Fruit fly (Drosophila melanogaster) whole organism, embryonic: ENCODE data around the gene CG14071.

ENCODE experiments used
- ATbp ChIP-seq: fragments of 200-800 bp; sonication (Bioruptor generic); optimal IDR thresholded peaks from 2 replicates; lab custom pipeline; 2017; ENCODE audit warnings: missing biosample characterization, mild to moderate bottlenecking, missing genetic modification characterization, missing genetic modification reagents
- CG10209 ChIP-seq: fragments of 200-800 bp; sonication (Bioruptor generic); optimal IDR thresholded peaks from 3 replicates; lab custom pipeline; 2017; ENCODE audit warnings: missing biosample characterization, mild to moderate bottlenecking, missing genetic modification characterization, missing genetic modification reagents
- CG10654 ChIP-seq: fragments of 200-800 bp; sonication (Bioruptor generic); optimal IDR thresholded peaks from 2 replicates; lab custom pipeline; 2016; ENCODE audit warnings: missing biosample characterization, missing genetic modification characterization
- CG10959 ChIP-seq: fragments of 200-800 bp; sonication (Bioruptor generic); IDR thresholded peaks from 2 replicates; pipeline ENCODE4 v1.3.6; 2022; ENCODE audit warnings: missing biosample characterization, missing genetic modification characterization
- CG12219 ChIP-seq: fragments of 200-800 bp; sonication (Bioruptor generic); optimal IDR thresholded peaks from 3 replicates; lab custom pipeline; 2018; ENCODE audit warnings: missing biosample characterization, mild to moderate bottlenecking, missing genetic modification characterization
- CG13287 ChIP-seq: fragments of 200-800 bp; sonication (Bioruptor generic); IDR thresholded peaks from 2 replicates; pipeline ENCODE4 v1.3.6; 2022; ENCODE audit warnings: missing biosample characterization, missing genetic modification characterization; ENCODE audit not compliant: partially characterized antibody
- CG14050 ChIP-seq: fragments of 200-800 bp; sonication (Bioruptor generic); IDR thresholded peaks from 3 replicates; pipeline ENCODE4 v1.3.6; 2022; ENCODE audit warnings: missing biosample characterization, missing genetic modification characterization
- CG17385 ChIP-seq: fragments of 200-800 bp; sonication (Bioruptor generic); optimal IDR thresholded peaks from 3 replicates; lab custom pipeline; 2018; ENCODE audit warnings: missing biosample characterization, mild to moderate bottlenecking, missing genetic modification characterization
- CG1792 ChIP-seq: fragments of 200-800 bp; sonication (Bioruptor generic); optimal IDR thresholded peaks from 2 replicates; lab custom pipeline; 2016; ENCODE audit warnings: missing biosample characterization, missing genetic modification characterization
- CG18599 ChIP-seq: fragments of 200-800 bp; sonication (Bioruptor generic); optimal IDR thresholded peaks from 3 replicates; lab custom pipeline; 2017; ENCODE audit warnings: missing biosample characterization, missing genetic modification characterization, mild to moderate bottlenecking, moderate library complexity, missing genetic modification reagents
- CG32767 ChIP-seq: fragments of 200-800 bp; sonication (Bioruptor generic); IDR thresholded peaks from 2 replicates; pipeline ENCODE4 v1.3.6; 2022; ENCODE audit warnings: missing biosample characterization, missing genetic modification characterization
- CG33557 ChIP-seq: fragments of 200-800 bp; sonication (Bioruptor generic); optimal IDR thresholded peaks from 2 replicates; lab custom pipeline; 2019; ENCODE audit warnings: missing biosample characterization, mild to moderate bottlenecking, missing genetic modification characterization, moderate library complexity
- CG43689 ChIP-seq: fragments of 200-800 bp; sonication (Bioruptor generic); IDR thresholded peaks from 2 replicates; pipeline ENCODE4 v1.3.6; 2022; ENCODE audit warnings: missing biosample characterization, missing genetic modification characterization
- CG6791 ChIP-seq: fragments of 200-800 bp; sonication (Bioruptor generic); IDR thresholded peaks from 3 replicates; pipeline ENCODE4 v1.3.6; 2022; ENCODE audit warnings: missing biosample characterization, missing genetic modification characterization; ENCODE audit not compliant: partially characterized antibody
- CG7372 ChIP-seq: fragments of 200-800 bp; sonication (Bioruptor generic); IDR thresholded peaks from 2 replicates; pipeline ENCODE4 v1.3.6; 2022; ENCODE audit warnings: missing biosample characterization, missing genetic modification characterization
- CG7786 ChIP-seq: fragments of 200-800 bp; sonication (Bioruptor generic); optimal IDR thresholded peaks from 2 replicates; lab custom pipeline; 2016; ENCODE audit warnings: missing biosample characterization, missing genetic modification characterization
- CG8281 ChIP-seq: fragments of 200-800 bp; sonication (Bioruptor generic); optimal IDR thresholded peaks from 2 replicates; lab custom pipeline; 2018; ENCODE audit warnings: missing biosample characterization, mild to moderate bottlenecking, missing genetic modification characterization, moderate library complexity
- CG9609 ChIP-seq: fragments of 200-800 bp; sonication (Bioruptor generic); optimal IDR thresholded peaks from 3 replicates; lab custom pipeline; 2016; ENCODE audit warnings: missing biosample characterization, missing genetic modification characterization
- CG9932 ChIP-seq: fragments of 200-800 bp; sonication (Bioruptor generic); IDR thresholded peaks from 2 replicates; pipeline ENCODE4 v1.3.6; 2022; ENCODE audit warnings: missing biosample characterization, missing genetic modification characterization
- CoRest ChIP-seq: fragments of 200-800 bp; sonication (Bioruptor generic); optimal IDR thresholded peaks from 3 replicates; lab custom pipeline; 2018; ENCODE audit warnings: missing biosample characterization, mild to moderate bottlenecking, missing genetic modification characterization, moderate library complexity
- D19A ChIP-seq: fragments of 200-800 bp; optimal IDR thresholded peaks from 3 replicates; lab custom pipeline; 2019; ENCODE audit warnings: missing biosample characterization, mild to moderate bottlenecking, missing genetic modification characterization, moderate library complexity
- Dip3 ChIP-seq: fragments of 200-800 bp; sonication (Bioruptor generic); optimal IDR thresholded peaks from 3 replicates; lab custom pipeline; 2016; ENCODE audit warnings: missing biosample characterization, missing genetic modification characterization
- Doc3 ChIP-seq: fragments of 200-800 bp; sonication (Bioruptor generic); IDR thresholded peaks from 3 replicates; pipeline ENCODE4 v1.3.6; 2022; ENCODE audit warnings: missing biosample characterization, missing genetic modification characterization; ENCODE audit not compliant: partially characterized antibody
- Fer3 ChIP-seq: fragments of 200-800 bp; sonication (Bioruptor generic); optimal IDR thresholded peaks from 2 replicates; lab custom pipeline; 2018; ENCODE audit warnings: missing biosample characterization, mild to moderate bottlenecking, missing genetic modification characterization, moderate library complexity
- HmgZ ChIP-seq: fragments of 200-800 bp; sonication (Bioruptor generic); optimal IDR thresholded peaks from 2 replicates; lab custom pipeline; 2018; ENCODE audit warnings: missing biosample characterization, mild to moderate bottlenecking, missing genetic modification characterization
- Jarid2 ChIP-seq: fragments of 200-800 bp; sonication (Bioruptor generic); optimal IDR thresholded peaks from 3 replicates; lab custom pipeline; 2017; ENCODE audit warnings: mild to moderate bottlenecking, missing biosample characterization, missing genetic modification reagents, missing genetic modification characterization
- MTF-1 ChIP-seq: fragments of 200-800 bp; sonication (Bioruptor generic); optimal IDR thresholded peaks from 2 replicates; lab custom pipeline; 2018; ENCODE audit warnings: missing biosample characterization, mild to moderate bottlenecking, missing genetic modification characterization, borderline replicate concordance
- Xbp1 ChIP-seq: fragments of 200-800 bp; sonication (Bioruptor generic); optimal IDR thresholded peaks from 3 replicates; lab custom pipeline; 2016; ENCODE audit warnings: missing biosample characterization, mild to moderate bottlenecking, missing genetic modification characterization
- ase ChIP-seq: fragments of 200-800 bp; sonication (Bioruptor generic); IDR thresholded peaks from 3 replicates; pipeline ENCODE4 v1.3.6; 2022; ENCODE audit warnings: missing biosample characterization, missing genetic modification characterization
- bbx ChIP-seq: fragments of 200-800 bp; sonication (Bioruptor generic); IDR thresholded peaks from 2 replicates; pipeline ENCODE4 v1.3.6; 2022; ENCODE audit warnings: missing biosample characterization, missing genetic modification characterization; ENCODE audit not compliant: partially characterized antibody
- bcd ChIP-seq: fragments of 200-800 bp; sonication (Bioruptor generic); optimal IDR thresholded peaks from 2 replicates; lab custom pipeline; 2017; ENCODE audit warnings: missing biosample characterization, mild to moderate bottlenecking, missing genetic modification characterization
- crol ChIP-seq: fragments of 200-800 bp; sonication (Bioruptor generic); IDR thresholded peaks from 2 replicates; pipeline ENCODE4 v1.3.6; 2022; ENCODE audit warnings: missing biosample characterization, missing genetic modification characterization
- dpn ChIP-seq, 2 experiments: fragments of 200-800 bp; sonication (Bioruptor generic); optimal IDR thresholded peaks; 3 replicates each; lab custom pipeline; 2016; ENCODE audit warnings: missing biosample characterization in 2 of 2, missing genetic modification characterization in 2 of 2
- en ChIP-seq: fragments of 200-800 bp; sonication (Bioruptor generic); optimal IDR thresholded peaks from 2 replicates; lab custom pipeline; 2016; ENCODE audit warnings: missing biosample characterization, missing genetic modification characterization
- exex ChIP-seq: fragments of 200-800 bp; sonication (Bioruptor generic); optimal IDR thresholded peaks from 4 replicates; lab custom pipeline; 2018; ENCODE audit warnings: missing biosample characterization, mild to moderate bottlenecking, missing genetic modification characterization, moderate library complexity
- fru ChIP-seq: fragments of >200 bp; optimal IDR thresholded peaks from 2 replicates; lab custom pipeline; 2017
- inv ChIP-seq: fragments of 200-800 bp; sonication (Bioruptor generic); IDR thresholded peaks from 2 replicates; pipeline ENCODE4 v1.3.6; 2022; ENCODE audit warnings: missing biosample characterization, missing genetic modification characterization; ENCODE audit not compliant: partially characterized antibody
- kni ChIP-seq: fragments of 200-800 bp; sonication (Bioruptor generic); optimal IDR thresholded peaks from 3 replicates; lab custom pipeline; 2017; ENCODE audit warnings: mild to moderate bottlenecking, missing biosample characterization, missing genetic modification reagents, missing genetic modification characterization
- lmd ChIP-seq: fragments of 200-800 bp; sonication (Bioruptor generic); IDR thresholded peaks from 2 replicates; pipeline ENCODE4 v1.3.6; 2022; ENCODE audit warnings: missing biosample characterization, missing genetic modification characterization
- nmo ChIP-seq: fragments of 200-800 bp; sonication (Bioruptor generic); optimal IDR thresholded peaks from 2 replicates; lab custom pipeline; 2018; ENCODE audit warnings: missing biosample characterization, mild to moderate bottlenecking, missing genetic modification characterization, moderate library complexity
- org-1 ChIP-seq: fragments of 200-800 bp; sonication (Bioruptor generic); optimal IDR thresholded peaks from 2 replicates; lab custom pipeline; 2017; ENCODE audit warnings: missing biosample characterization, missing genetic modification characterization
- phol ChIP-seq: fragments of 200-800 bp; sonication (Bioruptor generic); optimal IDR thresholded peaks from 3 replicates; lab custom pipeline; 2018; ENCODE audit warnings: missing biosample characterization, mild to moderate bottlenecking, missing genetic modification characterization, moderate library complexity
- pum ChIP-seq: fragments of 200-800 bp; sonication (Bioruptor generic); optimal IDR thresholded peaks from 2 replicates; lab custom pipeline; 2016; ENCODE audit warnings: missing biosample characterization, missing genetic modification characterization
- ranshi ChIP-seq: fragments of 200-800 bp; sonication (Bioruptor generic); IDR thresholded peaks from 2 replicates; pipeline ENCODE4 v1.3.6; 2022; ENCODE audit warnings: missing biosample characterization, missing genetic modification characterization
- scrt ChIP-seq: fragments of 200-800 bp; sonication (Bioruptor generic); optimal IDR thresholded peaks from 2 replicates; lab custom pipeline; 2018; ENCODE audit warnings: missing biosample characterization, mild to moderate bottlenecking, missing genetic modification characterization, moderate library complexity
- sqz ChIP-seq: fragments of 200-800 bp; sonication (Bioruptor generic); optimal IDR thresholded peaks from 3 replicates; lab custom pipeline; 2018; ENCODE audit warnings: missing biosample characterization, mild to moderate bottlenecking, missing genetic modification characterization
- stc ChIP-seq: fragments of 200-800 bp; sonication (Bioruptor generic); IDR thresholded peaks from 2 replicates; pipeline ENCODE4 v1.3.6; 2022; ENCODE audit warnings: missing biosample characterization, missing genetic modification characterization
- toy ChIP-seq: fragments of 200-800 bp; sonication (Bioruptor generic); IDR thresholded peaks from 2 replicates; pipeline ENCODE4 v1.3.6; 2022; ENCODE audit warnings: missing biosample characterization, missing genetic modification characterization
- vnd ChIP-seq: fragments of 200-800 bp; sonication (Bioruptor generic); IDR thresholded peaks from 3 replicates; pipeline ENCODE4 v1.3.6; 2022; ENCODE audit warnings: missing biosample characterization, missing genetic modification characterization; ENCODE audit not compliant: partially characterized antibody

Gene CG14071

DNA sequence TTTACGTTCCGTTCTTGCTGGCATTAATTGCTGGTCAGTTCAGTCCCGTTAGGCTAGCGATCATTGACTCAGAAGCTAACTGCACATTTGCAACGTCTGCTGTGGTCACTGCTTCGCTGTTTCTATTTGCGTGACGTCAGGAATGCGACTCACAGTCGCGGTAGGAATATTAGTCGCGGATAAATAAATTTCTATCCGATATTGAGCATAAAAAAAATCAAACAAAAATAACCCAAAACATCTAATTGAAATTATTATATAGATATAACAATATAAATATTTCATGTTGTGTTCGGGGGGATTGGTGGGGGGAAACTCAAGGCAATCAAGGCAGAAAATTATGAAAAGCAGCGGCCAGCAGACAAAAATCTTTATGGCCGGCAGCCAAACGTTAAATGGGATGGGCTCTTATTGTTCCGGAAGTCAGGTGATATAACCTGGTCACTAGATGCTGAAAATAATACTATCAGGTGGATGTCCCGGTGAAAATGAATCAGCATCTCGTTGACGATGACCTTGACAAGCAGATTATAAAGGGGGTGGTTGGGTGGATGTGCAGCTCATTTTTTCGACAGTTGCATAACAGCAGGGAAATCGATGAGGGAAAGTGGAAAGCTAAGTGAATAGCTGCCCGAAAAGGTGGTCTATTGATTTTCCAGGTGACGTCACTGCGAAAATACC is 39.1 kb downstream of the CG14071 start, which contains the start of gene SmydA-3 (continued):
- TF ChIP-seq CG10209 (no peak), Fer3 (tag; lab: Kevin White, UChicago) (no peak), en (GFP tag; lab: Kevin White, UChicago) (no peak), CG18599 (GFP tag; lab: Kevin White, UChicago) (no peak), inv (GFP tag; lab: Robert Waterston, UW) (no peak), org-1 (GFP tag; lab: Kevin White, UChicago) (no peak), CoRest (tag; lab: Kevin White, UChicago) (peak; percentile 20), CG6791 (GFP tag; lab: Robert Waterston, UW) (no peak), CG10959 (GFP tag; lab: Robert Waterston, UW) (no peak), bcd (GFP tag; lab: Kevin White, UChicago) (no peak), stc (GFP tag; lab: Robert Waterston, UW) (peak; percentile 44; the same call in 1 of the 2 replicates), HmgZ (tag; lab: Kevin White, UChicago) (no peak), kni (GFP tag; lab: Kevin White, UChicago) (no peak), CG7372 (GFP tag; lab: Robert Waterston, UW) (no peak), D19A (no peak), MTF-1 (GFP tag; lab: Kevin White, UChicago) (no peak), CG9609 (no peak), CG14050 (GFP tag; lab: Robert Waterston, UW) (0 out of 3 replicates have a peak, but pooled peaks have one; percentile 10), pum (GFP tag; lab: Kevin White, UChicago) (no peak), CG1792 (no peak), Dip3 (no peak), crol (GFP tag; lab: Robert Waterston, UW) (0 out of 2 replicates have a peak, but pooled peaks have one; percentile 30), exex (tag; lab: Kevin White, UChicago) (no peak), lmd (GFP tag; lab: Robert Waterston, UW) (0 out of 2 replicates have a peak, but pooled peaks have one; percentile 27), Xbp1 (GFP tag; lab: Kevin White, UChicago) (peak; percentile 23), scrt (GFP tag; lab: Kevin White, UChicago) (no peak), nmo (GFP tag; lab: Kevin White, UChicago) (peak; percentile 6), CG10654 (no peak), ase (GFP tag; lab: Robert Waterston, UW) (no peak), Doc3 (no peak), CG12219 (GFP tag; lab: Kevin White, UChicago) (no peak), ATbp (GFP tag; lab: Kevin White, UChicago) (peak; percentile 7), CG43689 (GFP tag; lab: Robert Waterston, UW) (no peak), CG7786 (GFP tag; lab: Kevin White, UChicago) (no peak), CG8281 (no peak), CG33557 (GFP tag; lab: Kevin White, UChicago) (no peak), bbx (no peak), CG9932 (no peak; the same call in 1 of the 2 replicates), CG13287 (no peak), ranshi (GFP tag; lab: Robert Waterston, UW) (no peak), vnd (GFP tag; lab: Robert Waterston, UW) (no peak), Jarid2 (GFP tag; lab: Kevin White, UChicago) (no peak), fru (lab: Kevin White, UChicago) (no peak), phol (tag; lab: Kevin White, UChicago) (peak; percentile 31), sqz (GFP tag; lab: Kevin White, UChicago) (no peak), CG17385 (no peak), dpn (GFP tag; optimal IDR thresholded peaks at IDR 0.05; lab: Kevin White, UChicago) (peak in 1 of 2 experiments; percentile 17), CG32767 (GFP tag; lab: Robert Waterston, UW) (no peak), toy (GFP tag; lab: Robert Waterston, UW) (no peak)
